Fruit fly (Drosophila melanogaster) whole organism, embryonic: ENCODE data around the gene ssp3.
A peak's percentile ranks its signal among the peaks of the same experiment; 100 is the strongest.

Source experiments
- Bdp1 ChIP-seq: fragments of 200-800 bp; sonication (Bioruptor generic); optimal IDR thresholded peaks from 3 replicates; lab custom pipeline; 2016; ENCODE audit warnings: missing biosample characterization, missing genetic modification characterization
- CG12391 ChIP-seq: fragments of 200-800 bp; sonication (Bioruptor generic); optimal IDR thresholded peaks from 3 replicates; lab custom pipeline; 2018; ENCODE audit warnings: missing biosample characterization, mild to moderate bottlenecking, missing genetic modification characterization, moderate library complexity
- CG12659 ChIP-seq: fragments of 200-800 bp; sonication (Bioruptor generic); optimal IDR thresholded peaks from 3 replicates; lab custom pipeline; 2017; ENCODE audit warnings: mild to moderate bottlenecking, missing biosample characterization, missing genetic modification reagents, missing genetic modification characterization
- CG17359 ChIP-seq: fragments of 200-800 bp; sonication (Bioruptor generic); optimal IDR thresholded peaks from 3 replicates; lab custom pipeline; 2018; ENCODE audit warnings: missing biosample characterization, mild to moderate bottlenecking, missing genetic modification characterization, moderate library complexity
- CG17361 ChIP-seq: fragments of 200-800 bp; sonication (Bioruptor generic); IDR thresholded peaks from 3 replicates; pipeline ENCODE4 v1.3.6; 2022; ENCODE audit warnings: missing biosample characterization, missing genetic modification characterization
- CG18476 ChIP-seq: fragments of 200-800 bp; sonication (Bioruptor generic); optimal IDR thresholded peaks from 2 replicates; lab custom pipeline; 2016; ENCODE audit warnings: missing biosample characterization, mild to moderate bottlenecking, missing genetic modification characterization
- CG2199 ChIP-seq: fragments of 200-800 bp; sonication (Bioruptor generic); IDR thresholded peaks from 3 replicates; pipeline ENCODE4 v1.3.6; 2022; ENCODE audit warnings: missing biosample characterization, missing genetic modification characterization
- CG32767 ChIP-seq: fragments of 200-800 bp; sonication (Bioruptor generic); IDR thresholded peaks from 2 replicates; pipeline ENCODE4 v1.3.6; 2022; ENCODE audit warnings: missing biosample characterization, missing genetic modification characterization
- CG34376 ChIP-seq: fragments of 200-800 bp; sonication (Bioruptor generic); optimal IDR thresholded peaks from 2 replicates; lab custom pipeline; 2018; ENCODE audit warnings: missing biosample characterization, mild to moderate bottlenecking, missing genetic modification characterization
- CG3726 ChIP-seq: fragments of 200-800 bp; sonication (Bioruptor generic); IDR thresholded peaks from 3 replicates; pipeline ENCODE4, ENCODE4 v1.3.6; 2022; ENCODE audit warnings: missing biosample characterization, missing genetic modification characterization
- CG3995 ChIP-seq: fragments of 200-800 bp; sonication (Bioruptor generic); optimal IDR thresholded peaks from 3 replicates; lab custom pipeline; 2016; ENCODE audit warnings: missing biosample characterization, missing genetic modification characterization
- CG6254 ChIP-seq: fragments of 200-800 bp; sonication (Bioruptor generic); optimal IDR thresholded peaks from 3 replicates; lab custom pipeline; 2017; ENCODE audit warnings: mild to moderate bottlenecking, missing biosample characterization, missing genetic modification reagents, missing genetic modification characterization
- CG7556 ChIP-seq: fragments of 200-800 bp; sonication (Bioruptor generic); optimal IDR thresholded peaks from 2 replicates; lab custom pipeline; 2017; ENCODE audit warnings: missing biosample characterization, mild to moderate bottlenecking, missing genetic modification characterization
- CG7987 ChIP-seq: fragments of 200-800 bp; sonication (Bioruptor generic); optimal IDR thresholded peaks from 2 replicates; lab custom pipeline; 2018; ENCODE audit warnings: missing biosample characterization, mild to moderate bottlenecking, missing genetic modification characterization, moderate library complexity
- CG8281 ChIP-seq: fragments of 200-800 bp; sonication (Bioruptor generic); optimal IDR thresholded peaks from 2 replicates; lab custom pipeline; 2018; ENCODE audit warnings: missing biosample characterization, mild to moderate bottlenecking, missing genetic modification characterization, moderate library complexity
- CG8478 ChIP-seq: fragments of >200 bp; optimal IDR thresholded peaks from 2 replicates; lab custom pipeline; 2018
- CG9797 ChIP-seq: fragments of 200-800 bp; sonication (Bioruptor generic); optimal IDR thresholded peaks from 3 replicates; lab custom pipeline; 2018; ENCODE audit warnings: missing biosample characterization, mild to moderate bottlenecking, missing genetic modification characterization
- Dfd ChIP-seq, 2 experiments: fragments of >200 bp; optimal IDR thresholded peaks; 2 replicates each; lab custom pipeline; 2017; ENCODE audit warnings: missing biosample characterization in 2 of 2, missing genetic modification characterization in 2 of 2
- Dll ChIP-seq: fragments of 200-800 bp; sonication (Bioruptor generic); IDR thresholded peaks from 4 replicates; pipeline ENCODE4 v1.3.6; 2022; ENCODE audit warnings: missing biosample characterization, missing genetic modification characterization; ENCODE audit not compliant: partially characterized antibody
- HLH4C ChIP-seq: fragments of 200-800 bp; sonication (Bioruptor generic); IDR thresholded peaks from 3 replicates; pipeline ENCODE4 v1.3.6; 2022; ENCODE audit warnings: missing biosample characterization, missing genetic modification characterization; ENCODE audit not compliant: partially characterized antibody
- HmgZ ChIP-seq: fragments of 200-800 bp; sonication (Bioruptor generic); optimal IDR thresholded peaks from 2 replicates; lab custom pipeline; 2018; ENCODE audit warnings: missing biosample characterization, mild to moderate bottlenecking, missing genetic modification characterization
- Hr39 ChIP-seq: fragments of >200 bp; optimal IDR thresholded peaks from 2 replicates; lab custom pipeline; 2017
- Hsf ChIP-seq: fragments of 200-800 bp; sonication (Bioruptor generic); optimal IDR thresholded peaks from 3 replicates; lab custom pipeline; 2016; ENCODE audit warnings: missing biosample characterization, missing genetic modification characterization
- Med ChIP-seq: fragments of 200-800 bp; sonication (Bioruptor generic); peaks from one replicate; lab custom pipeline; 2016; ENCODE audit warnings: missing biosample characterization, missing genetic modification characterization, mild to moderate bottlenecking, inconsistent platforms, moderate library complexity
- NK7.1 ChIP-seq: fragments of 200-800 bp; sonication (Bioruptor generic); optimal IDR thresholded peaks from 3 replicates; lab custom pipeline; 2016; ENCODE audit warnings: missing biosample characterization, missing genetic modification characterization
- Pdp1 ChIP-seq, 2 experiments: fragments of 200-800 bp; sonication (Bioruptor generic); optimal IDR thresholded peaks; 3 replicates each; lab custom pipeline; 2016; ENCODE audit warnings: missing biosample characterization in 2 of 2, missing genetic modification characterization in 2 of 2, mild to moderate bottlenecking in 1 of 2, moderate library complexity in 1 of 2
- Sin3A ChIP-seq: fragments of >200 bp; optimal IDR thresholded peaks from 2 replicates; lab custom pipeline; 2018
- Sry-β ChIP-seq: fragments of 200-800 bp; sonication (Bioruptor generic); optimal IDR thresholded peaks from 2 replicates; lab custom pipeline; 2018; ENCODE audit warnings: missing biosample characterization, mild to moderate bottlenecking, missing genetic modification characterization, moderate library complexity
- Sry-δ ChIP-seq: fragments of 200-800 bp; sonication (Bioruptor generic); optimal IDR thresholded peaks from 2 replicates; lab custom pipeline; 2016; ENCODE audit warnings: missing biosample characterization, missing genetic modification characterization
- Ssrp ChIP-seq: fragments of 200-800 bp; sonication (Bioruptor generic); optimal IDR thresholded peaks from 2 replicates; lab custom pipeline; 2018; ENCODE audit warnings: missing biosample characterization, mild to moderate bottlenecking, missing genetic modification characterization, moderate library complexity
- Trl ChIP-seq, 3 experiments: fragments of >200 bp in 2 of 3; fragments of 200-800 bp in 1 of 3; sonication (Bioruptor generic) in 1 of 3; optimal IDR thresholded peaks; 2 replicates in 1 of 3; 3 replicates in 2 of 3; lab custom pipeline; 2016 to 2017; ENCODE audit warnings: missing biosample characterization in 1 of 3, missing genetic modification characterization in 1 of 3
- ara ChIP-seq: fragments of 200-800 bp; sonication (Bioruptor generic); IDR thresholded peaks from 2 replicates; pipeline ENCODE4 v1.3.6; 2022; ENCODE audit warnings: missing biosample characterization, missing genetic modification characterization
- ash1 ChIP-seq: fragments of 200-800 bp; sonication (Bioruptor generic); optimal IDR thresholded peaks from 2 replicates; lab custom pipeline; 2018; ENCODE audit warnings: missing biosample characterization, mild to moderate bottlenecking, missing genetic modification characterization
- fd3F ChIP-seq: fragments of 200-800 bp; sonication (Bioruptor generic); optimal IDR thresholded peaks from 2 replicates; lab custom pipeline; 2018; ENCODE audit warnings: missing biosample characterization, mild to moderate bottlenecking, missing genetic modification characterization, moderate library complexity
- gce ChIP-seq: fragments of 200-800 bp; sonication (Bioruptor generic); IDR thresholded peaks from 3 replicates; pipeline ENCODE4 v1.3.6; 2022; ENCODE audit warnings: missing biosample characterization, missing genetic modification characterization
- onecut ChIP-seq: fragments of 200-800 bp; sonication (Bioruptor generic); IDR thresholded peaks from 2 replicates; pipeline ENCODE4 v1.3.6; 2022; ENCODE audit warnings: missing biosample characterization, missing genetic modification characterization
- pan ChIP-seq, 4 experiments: fragments of >200 bp in 3 of 4; fragments of 200-800 bp in 1 of 4; sonication (Bioruptor generic) in 1 of 4; optimal IDR thresholded peaks in 3 of 4; IDR thresholded peaks in 1 of 4; 2 replicates each; pipeline versions ENCODE4 v1.3.6 to Lab custom; 2017 to 2022; ENCODE audit warnings: missing biosample characterization in 2 of 4, missing genetic modification characterization in 2 of 4, mixed read lengths in 1 of 4
- pb ChIP-seq: fragments of 200-800 bp; sonication (Bioruptor generic); optimal IDR thresholded peaks from 3 replicates; lab custom pipeline; 2016; ENCODE audit warnings: missing biosample characterization, missing genetic modification characterization
- peb ChIP-seq: fragments of 200-800 bp; sonication (Bioruptor generic); IDR thresholded peaks from 2 replicates; pipeline ENCODE4 v1.3.6; 2022; ENCODE audit warnings: missing biosample characterization, missing genetic modification characterization
- phol ChIP-seq: fragments of 200-800 bp; sonication (Bioruptor generic); optimal IDR thresholded peaks from 3 replicates; lab custom pipeline; 2018; ENCODE audit warnings: missing biosample characterization, mild to moderate bottlenecking, missing genetic modification characterization, moderate library complexity
- row ChIP-seq: fragments of 200-800 bp; sonication (Bioruptor generic); IDR thresholded peaks from 3 replicates; pipeline ENCODE4 v1.3.6; 2022; ENCODE audit warnings: missing biosample characterization, missing genetic modification characterization
- run ChIP-seq: fragments of 200-800 bp; sonication (Bioruptor generic); optimal IDR thresholded peaks from 3 replicates; lab custom pipeline; 2018; ENCODE audit warnings: missing biosample characterization, mild to moderate bottlenecking, missing genetic modification characterization
- sens-2 ChIP-seq: fragments of 200-800 bp; sonication (Bioruptor generic); IDR thresholded peaks from 2 replicates; pipeline ENCODE4 v1.3.6; 2022; ENCODE audit warnings: missing biosample characterization, missing genetic modification characterization
- shn ChIP-seq: fragments of 200-800 bp; sonication (Bioruptor generic); optimal IDR thresholded peaks from 3 replicates; lab custom pipeline; 2016; ENCODE audit warnings: missing biosample characterization, missing genetic modification characterization
- sim ChIP-seq: fragments of 200-800 bp; sonication (Bioruptor generic); IDR thresholded peaks from 2 replicates; pipeline ENCODE4 v1.3.6; 2022; ENCODE audit warnings: missing biosample characterization, missing genetic modification characterization
- sr ChIP-seq: fragments of 200-800 bp; sonication (Bioruptor generic); IDR thresholded peaks from 3 replicates; pipeline ENCODE4 v1.3.6; 2022; ENCODE audit warnings: missing biosample characterization, missing genetic modification characterization
- ssp ChIP-seq: fragments of 200-800 bp; sonication (Bioruptor generic); IDR thresholded peaks from 2 replicates; pipeline ENCODE4 v1.3.6; 2022; ENCODE audit warnings: missing biosample characterization, missing genetic modification characterization
- tgo ChIP-seq: fragments of 200-800 bp; sonication (Bioruptor generic); IDR thresholded peaks from 3 replicates; pipeline ENCODE4 v1.3.6; 2022; ENCODE audit warnings: missing biosample characterization, missing genetic modification characterization
- tna ChIP-seq: fragments of 200-800 bp; sonication (Bioruptor generic); IDR thresholded peaks from 2 replicates; pipeline ENCODE4 v1.3.6; 2022; ENCODE audit warnings: missing biosample characterization, missing genetic modification characterization; ENCODE audit not compliant: partially characterized antibody
- wor ChIP-seq: fragments of 200-800 bp; sonication (Bioruptor generic); IDR thresholded peaks from 2 replicates; pipeline ENCODE4 v1.3.6; 2022; ENCODE audit warnings: missing biosample characterization, missing genetic modification characterization

ssp3 gene

dm6 chr2L:18968370-18969105 lies 24.8 kb upstream of the ssp3 start, which contains the start of the genes Nak and Tango6 (continued):
- TF ChIP-seq sens-2 (GFP tag; lab: Robert Waterston, UW) (no peak), Med (GFP tag; lab: Kevin White, UChicago) (peak; percentile 83), NK7.1 (GFP tag; lab: Kevin White, UChicago) (no peak), Sry-δ (peak; percentile 96), CG34376 (GFP tag; lab: Kevin White, UChicago) (peak; percentile 37), fd3F (GFP tag; lab: Kevin White, UChicago) (no peak), run (tag; lab: Kevin White, UChicago) (no peak), Dfd (GFP tag; optimal IDR thresholded peaks at IDR 0.05; lab: Kevin White, UChicago) (no peak), Hr39 (lab: Kevin White, UChicago) (no peak), CG8478 (no peak), Trl (optimal IDR thresholded peaks at IDR 0.05; lab: Kevin White, UChicago) (no peak), Trl (GFP tag; optimal IDR thresholded peaks at IDR 0.05; lab: Kevin White, UChicago) (peak; percentile 44), CG18476 (GFP tag; lab: Kevin White, UChicago) (peak; percentile 29), phol (tag; lab: Kevin White, UChicago) (peak; percentile 68), CG12659 (peak; percentile 68), CG8281 (tag; lab: Kevin White, UChicago) (no peak), CG9797 (GFP tag; lab: Kevin White, UChicago) (peak; percentile 92), CG2199 (GFP tag; lab: Robert Waterston, UW) (no peak), pb (GFP tag; lab: Kevin White, UChicago) (peak; percentile 25), ara (GFP tag; lab: Robert Waterston, UW) (no peak), pan (optimal IDR thresholded peaks at IDR 0.05; lab: Kevin White, UChicago) (no peak), pan (GFP tag; optimal IDR thresholded peaks at IDR 0.05 in 1 of 2, IDR thresholded peaks at IDR 0.05 in 1 of 2) (no peak), tgo (GFP tag; lab: Robert Waterston, UW) (no peak), Hsf (GFP tag; lab: Kevin White, UChicago) (peak; percentile 10), HLH4C (GFP tag; lab: Robert Waterston, UW) (peak; percentile 91), Dll (GFP tag; lab: Robert Waterston, UW) (peak; percentile 99), shn (GFP tag; lab: Kevin White, UChicago) (peak; percentile 23), Sry-β (GFP tag; lab: Kevin White, UChicago) (peak; percentile 83), onecut (GFP tag; lab: Robert Waterston, UW) (peak; percentile 26; the same call in 1 of the 2 replicates), Sin3A (lab: Kevin White, UChicago) (peak; percentile 99), wor (GFP tag; lab: Robert Waterston, UW) (no peak), gce (GFP tag; lab: Robert Waterston, UW) (no peak), peb (GFP tag; lab: Robert Waterston, UW) (no peak), sr (GFP tag; lab: Robert Waterston, UW) (peak; percentile 58; the same call in 1 of the 3 replicates), row (GFP tag; lab: Robert Waterston, UW) (peak; percentile 86), CG7987 (peak; percentile 8), CG3995 (GFP tag; lab: Kevin White, UChicago) (peak; percentile 9), Bdp1 (GFP tag; lab: Kevin White, UChicago) (peak; percentile 12), Ssrp (tag; lab: Kevin White, UChicago) (no peak), CG12391 (peak; percentile 63), ash1 (GFP tag; lab: Kevin White, UChicago) (no peak), Pdp1 (GFP tag; optimal IDR thresholded peaks at IDR 0.05; lab: Kevin White, UChicago) (peak in 1 of 2 experiments; percentile 54), CG17359 (no peak), tna (peak; percentile 79), CG32767 (GFP tag; lab: Robert Waterston, UW) (no peak), sim (GFP tag; lab: Robert Waterston, UW) (no peak), CG17361 (GFP tag; lab: Robert Waterston, UW) (peak; percentile 63; the same call in 2 of the 3 replicates), HmgZ (tag; lab: Kevin White, UChicago) (peak; percentile 13), CG6254 (no peak), CG3726 (no peak), CG7556 (GFP tag; lab: Kevin White, UChicago) (peak; percentile 1), ssp (GFP tag; lab: Robert Waterston, UW) (no peak)
